Worm (Caenorhabditis elegans) whole organism, late embryonic: ENCODE data around the gene prp-8.

Source experiments
- C08G9.2 ChIP-seq: sonication (generic microtip); optimal IDR thresholded peaks from 2 replicates; lab custom pipeline; 2016; ENCODE audit warnings: mild to moderate bottlenecking, missing genetic modification characterization, moderate library complexity, missing compliant biosample characterization
- T23F11.4 ChIP-seq: fragments of 200-800 bp; sonication (Bioruptor generic); optimal IDR thresholded peaks from 2 replicates; lab custom pipeline; 2018; ENCODE audit warnings: mild to moderate bottlenecking, missing genetic modification characterization, missing compliant biosample characterization
- ceh-2 ChIP-seq: sonication (generic microtip); optimal IDR thresholded peaks from 2 replicates; lab custom pipeline; 2016; ENCODE audit warnings: missing genotype, missing genetic modification characterization, missing compliant biosample characterization
- ceh-24 ChIP-seq: sonication (generic microtip); optimal IDR thresholded peaks from 2 replicates; lab custom pipeline; 2016; ENCODE audit warnings: mild to moderate bottlenecking, missing genetic modification characterization, missing compliant biosample characterization
- ceh-6 ChIP-seq: fragments of 200-800 bp; sonication (Bioruptor generic); optimal IDR thresholded peaks from 2 replicates; lab custom pipeline; 2018; ENCODE audit warnings: mild to moderate bottlenecking, missing genetic modification characterization, missing compliant biosample characterization
- npax-4 ChIP-seq: sonication (generic microtip); optimal IDR thresholded peaks from 2 replicates; lab custom pipeline; 2016; ENCODE audit warnings: missing genetic modification characterization, missing compliant biosample characterization
- rnt-1 ChIP-seq: sonication (generic microtip); optimal IDR thresholded peaks from 2 replicates; lab custom pipeline; 2016; ENCODE audit warnings: missing genetic modification characterization, missing compliant biosample characterization
- sox-4 ChIP-seq: sonication (generic microtip); optimal IDR thresholded peaks from 2 replicates; lab custom pipeline; 2017; ENCODE audit warnings: mild to moderate bottlenecking, missing genetic modification characterization, inconsistent platforms, missing compliant biosample characterization
- zip-5 ChIP-seq: sonication (generic microtip); optimal IDR thresholded peaks from 2 replicates; lab custom pipeline; 2016; ENCODE audit warnings: missing genetic modification characterization, missing compliant biosample characterization

ce11 chrIII:8209775-8210174 is 45.6 kb downstream of the prp-8 start, which contains the start of gene C30A5.10:
- TF ChIP-seq C08G9.2 (tag; lab: Kevin White, UChicago) (no peak), ceh-24 (tag; lab: Kevin White, UChicago) (no peak), npax-4 (tag; lab: Kevin White, UChicago) (no peak), ceh-2 (tag; lab: Kevin White, UChicago) (no peak), rnt-1 (no peak), T23F11.4 (GFP tag; lab: Kevin White, UChicago) (no peak), zip-5 (tag; lab: Kevin White, UChicago) (no peak), ceh-6 (no peak), sox-4 (tag; lab: Kevin White, UChicago) (no peak)
